Worm (Caenorhabditis elegans) whole organism, mixed stage, embryonic: ENCODE measurements around the gene C17E7.12.

ENCODE experiments used
- ces-1 ChIP-seq: fragments of 150-350 bp; optimal IDR thresholded peaks from 2 replicates; lab custom pipeline; 2014; ENCODE audit warnings: missing biosample characterization, missing genetic modification reagents, missing genetic modification characterization
- elt-3 ChIP-seq: fragments of 150-350 bp; optimal IDR thresholded peaks from 2 replicates; lab custom pipeline; 2014; ENCODE audit warnings: missing biosample characterization, missing genetic modification characterization
- mab-5 ChIP-seq: fragments of 150-350 bp; optimal IDR thresholded peaks from 2 replicates; lab custom pipeline; 2014; ENCODE audit warnings: missing biosample characterization, missing genetic modification characterization
- nhr-12 ChIP-seq: fragments of 150-350 bp; optimal IDR thresholded peaks from 2 replicates; lab custom pipeline; 2014; ENCODE audit warnings: missing biosample characterization, missing genetic modification characterization
- nhr-2 ChIP-seq: fragments of 150-350 bp; optimal IDR thresholded peaks from 2 replicates; lab custom pipeline; 2014; ENCODE audit warnings: missing biosample characterization, missing genetic modification characterization
- nhr-237 ChIP-seq: fragments of 150-350 bp; optimal IDR thresholded peaks from 2 replicates; lab custom pipeline; 2014; ENCODE audit warnings: missing biosample characterization, missing genetic modification characterization
- nhr-76 ChIP-seq: sonication (generic microtip); optimal IDR thresholded peaks from 2 replicates; lab custom pipeline; 2017; ENCODE audit warnings: missing biosample characterization, missing genetic modification characterization
- snpc-4 ChIP-seq: fragments of 150-350 bp; optimal IDR thresholded peaks from 2 replicates; lab custom pipeline; 2014; ENCODE audit warnings: missing biosample characterization, missing genetic modification characterization
- unc-39 ChIP-seq: fragments of 150-350 bp; optimal IDR thresholded peaks from 2 replicates; lab custom pipeline; 2014; ENCODE audit warnings: missing biosample characterization, missing genetic modification characterization
- ztf-11 ChIP-seq: fragments of 150-350 bp; optimal IDR thresholded peaks from 2 replicates; lab custom pipeline; 2014; ENCODE audit warnings: missing biosample characterization, missing genetic modification characterization

ce11 chrV:3896018-3896417, 4.2 kb upstream of the C17E7.12 start:
- TF ChIP-seq nhr-12 (tag; lab: Kevin White, UChicago) (no peak), ztf-11 (no peak), unc-39 (tag; lab: Kevin White, UChicago) (no peak), elt-3 (tag; lab: Kevin White, UChicago) (no peak), mab-5 (tag; lab: Kevin White, UChicago) (no peak), snpc-4 (tag; lab: Kevin White, UChicago) (no peak), nhr-2 (tag; lab: Kevin White, UChicago) (no peak), ces-1 (no peak), nhr-237 (tag; lab: Kevin White, UChicago) (no peak), nhr-76 (no peak)
